Fruit fly (Drosophila melanogaster) whole organism, embryonic: Measurements from ENCODE around the gene lectin-37Da.

ENCODE experiments used
- B-H1 ChIP-seq: fragments of 200-800 bp; sonication (Bioruptor generic); IDR thresholded peaks from 3 replicates; pipeline ENCODE4 v1.3.6; 2022; ENCODE audit warnings: missing biosample characterization, missing genetic modification characterization
- Bdp1 ChIP-seq: fragments of 200-800 bp; sonication (Bioruptor generic); optimal IDR thresholded peaks from 3 replicates; lab custom pipeline; 2016; ENCODE audit warnings: missing biosample characterization, missing genetic modification characterization
- Bgb ChIP-seq: fragments of 200-800 bp; sonication (Bioruptor generic); IDR thresholded peaks from 2 replicates; pipeline ENCODE4 v1.3.6; 2022; ENCODE audit warnings: missing biosample characterization, missing genetic modification characterization; ENCODE audit not compliant: partially characterized antibody
- CG10979 ChIP-seq: fragments of 200-800 bp; sonication (Bioruptor generic); optimal IDR thresholded peaks from 2 replicates; lab custom pipeline; 2018; ENCODE audit warnings: missing biosample characterization, mild to moderate bottlenecking, missing genetic modification characterization, moderate library complexity
- CG11696 ChIP-seq: fragments of 200-800 bp; sonication (Bioruptor generic); IDR thresholded peaks from 2 replicates; pipeline ENCODE4 v1.3.6; 2022; ENCODE audit warnings: missing biosample characterization, missing genetic modification characterization
- CG12769 ChIP-seq: fragments of 200-800 bp; sonication (Bioruptor generic); optimal IDR thresholded peaks from 2 replicates; lab custom pipeline; 2019; ENCODE audit warnings: missing biosample characterization, mild to moderate bottlenecking, missing genetic modification characterization, moderate library complexity
- CG14667 ChIP-seq: fragments of 200-800 bp; sonication (Bioruptor generic); IDR thresholded peaks from 2 replicates; pipeline ENCODE4 v1.3.6; 2022; ENCODE audit warnings: missing biosample characterization, missing genetic modification characterization
- CG16863 ChIP-seq: fragments of 200-800 bp; sonication (Bioruptor generic); optimal IDR thresholded peaks from 3 replicates; lab custom pipeline; 2016; ENCODE audit warnings: missing biosample characterization, missing genetic modification characterization
- CG17361 ChIP-seq: fragments of 200-800 bp; sonication (Bioruptor generic); IDR thresholded peaks from 3 replicates; pipeline ENCODE4 v1.3.6; 2022; ENCODE audit warnings: missing biosample characterization, missing genetic modification characterization
- CG18764 ChIP-seq: fragments of 200-800 bp; sonication (Bioruptor generic); optimal IDR thresholded peaks from 3 replicates; lab custom pipeline; 2016; ENCODE audit warnings: missing biosample characterization, missing genetic modification characterization
- CG2120 ChIP-seq: fragments of 200-800 bp; sonication (Bioruptor generic); optimal IDR thresholded peaks from 3 replicates; lab custom pipeline; 2016; ENCODE audit warnings: missing biosample characterization, missing genetic modification characterization
- CG2199 ChIP-seq: fragments of 200-800 bp; sonication (Bioruptor generic); IDR thresholded peaks from 3 replicates; pipeline ENCODE4 v1.3.6; 2022; ENCODE audit warnings: missing biosample characterization, missing genetic modification characterization
- CG2202 ChIP-seq: fragments of 200-800 bp; sonication (Bioruptor generic); optimal IDR thresholded peaks from 2 replicates; lab custom pipeline; 2018; ENCODE audit warnings: missing biosample characterization, mild to moderate bottlenecking, missing genetic modification characterization
- CG30020 ChIP-seq: fragments of 200-800 bp; optimal IDR thresholded peaks from 2 replicates; lab custom pipeline; 2019; ENCODE audit warnings: missing biosample characterization, mild to moderate bottlenecking, missing genetic modification characterization, moderate library complexity
- CG3163 ChIP-seq: fragments of 200-800 bp; sonication (Bioruptor generic); optimal IDR thresholded peaks from 3 replicates; lab custom pipeline; 2016; ENCODE audit warnings: missing biosample characterization, missing genetic modification characterization
- CG34422 ChIP-seq: fragments of 200-800 bp; sonication (Bioruptor generic); IDR thresholded peaks from 3 replicates; pipeline ENCODE4 v1.3.6; 2022; ENCODE audit warnings: missing biosample characterization, missing genetic modification characterization
- CG43689 ChIP-seq: fragments of 200-800 bp; sonication (Bioruptor generic); IDR thresholded peaks from 2 replicates; pipeline ENCODE4 v1.3.6; 2022; ENCODE audit warnings: missing biosample characterization, missing genetic modification characterization
- CG4404 ChIP-seq: fragments of 200-800 bp; sonication (Bioruptor generic); IDR thresholded peaks from 2 replicates; pipeline ENCODE4 v1.3.6; 2022; ENCODE audit warnings: missing biosample characterization, missing genetic modification characterization
- CG5245 ChIP-seq: fragments of 200-800 bp; sonication (Bioruptor generic); optimal IDR thresholded peaks from 3 replicates; lab custom pipeline; 2016; ENCODE audit warnings: missing biosample characterization, missing genetic modification characterization
- CG6175 ChIP-seq: fragments of 200-800 bp; sonication (Bioruptor generic); IDR thresholded peaks from 3 replicates; pipeline ENCODE4 v1.3.6; 2022; ENCODE audit warnings: missing biosample characterization, missing genetic modification characterization
- CG7963 ChIP-seq: fragments of 200-800 bp; sonication (Bioruptor generic); IDR thresholded peaks from 3 replicates; pipeline ENCODE4 v1.3.6; 2022; ENCODE audit warnings: missing biosample characterization, missing genetic modification characterization; ENCODE audit not compliant: partially characterized antibody
- CG9437 ChIP-seq: fragments of 200-800 bp; sonication (Bioruptor generic); optimal IDR thresholded peaks from 2 replicates; lab custom pipeline; 2018; ENCODE audit warnings: missing biosample characterization, mild to moderate bottlenecking, missing genetic modification characterization
- D ChIP-seq, 2 experiments: fragments of 200-800 bp in 1 of 2; fragments of >200 bp in 1 of 2; sonication (Bioruptor generic) in 1 of 2; optimal IDR thresholded peaks; 2 replicates in 1 of 2; 3 replicates in 1 of 2; lab custom pipeline; 2017; ENCODE audit warnings: mild to moderate bottlenecking in 1 of 2, missing biosample characterization in 1 of 2, missing genetic modification characterization in 1 of 2, missing genetic modification reagents in 1 of 2
- Dip3 ChIP-seq: fragments of 200-800 bp; sonication (Bioruptor generic); optimal IDR thresholded peaks from 3 replicates; lab custom pipeline; 2016; ENCODE audit warnings: missing biosample characterization, missing genetic modification characterization
- H15 ChIP-seq: fragments of 200-800 bp; sonication (Bioruptor generic); IDR thresholded peaks from 3 replicates; pipeline ENCODE4 v1.3.6; 2022; ENCODE audit warnings: missing biosample characterization, missing genetic modification characterization
- H2.0 ChIP-seq: fragments of 200-800 bp; sonication (Bioruptor generic); IDR thresholded peaks from 2 replicates; pipeline ENCODE4 v1.3.6; 2022; ENCODE audit warnings: missing biosample characterization, missing genetic modification characterization
- HmgD ChIP-seq: fragments of 200-800 bp; sonication (Bioruptor generic); optimal IDR thresholded peaks from 3 replicates; lab custom pipeline; 2016; ENCODE audit warnings: missing biosample characterization, missing genetic modification characterization
- MESR4 ChIP-seq: fragments of 200-800 bp; sonication (Bioruptor generic); optimal IDR thresholded peaks from 2 replicates; lab custom pipeline; 2018; ENCODE audit warnings: missing biosample characterization, mild to moderate bottlenecking, missing genetic modification characterization, moderate library complexity
- Mad ChIP-seq: fragments of 200-800 bp; sonication (Bioruptor generic); optimal IDR thresholded peaks from 2 replicates; lab custom pipeline; 2016; ENCODE audit warnings: missing biosample characterization, missing genetic modification characterization
- Opbp ChIP-seq: fragments of 200-800 bp; sonication (Bioruptor generic); IDR thresholded peaks from 3 replicates; pipeline ENCODE4 v1.3.6; 2022; ENCODE audit warnings: missing biosample characterization, missing genetic modification characterization; ENCODE audit not compliant: partially characterized antibody
- Rfx ChIP-seq: fragments of 200-800 bp; sonication (Bioruptor generic); IDR thresholded peaks from 2 replicates; pipeline ENCODE4 v1.3.6; 2022; ENCODE audit warnings: missing biosample characterization, missing genetic modification characterization
- Sry-β ChIP-seq: fragments of 200-800 bp; sonication (Bioruptor generic); optimal IDR thresholded peaks from 2 replicates; lab custom pipeline; 2018; ENCODE audit warnings: missing biosample characterization, mild to moderate bottlenecking, missing genetic modification characterization, moderate library complexity
- Ssrp ChIP-seq: fragments of 200-800 bp; sonication (Bioruptor generic); optimal IDR thresholded peaks from 2 replicates; lab custom pipeline; 2018; ENCODE audit warnings: missing biosample characterization, mild to moderate bottlenecking, missing genetic modification characterization, moderate library complexity
- YL-1 ChIP-seq: fragments of 200-800 bp; sonication (Bioruptor generic); optimal IDR thresholded peaks from 3 replicates; lab custom pipeline; 2017; ENCODE audit warnings: missing biosample characterization, mild to moderate bottlenecking, missing genetic modification characterization
- ash1 ChIP-seq: fragments of 200-800 bp; sonication (Bioruptor generic); optimal IDR thresholded peaks from 2 replicates; lab custom pipeline; 2018; ENCODE audit warnings: missing biosample characterization, mild to moderate bottlenecking, missing genetic modification characterization
- br ChIP-seq: fragments of >200 bp; optimal IDR thresholded peaks from 2 replicates; lab custom pipeline; 2017
- dysf ChIP-seq: fragments of 200-800 bp; sonication (Bioruptor generic); IDR thresholded peaks from 3 replicates; pipeline ENCODE4 v1.3.6; 2022; ENCODE audit warnings: missing biosample characterization, missing genetic modification characterization
- fd3F ChIP-seq: fragments of 200-800 bp; sonication (Bioruptor generic); optimal IDR thresholded peaks from 2 replicates; lab custom pipeline; 2018; ENCODE audit warnings: missing biosample characterization, mild to moderate bottlenecking, missing genetic modification characterization, moderate library complexity
- jigr1 ChIP-seq: fragments of 200-800 bp; sonication (Bioruptor generic); IDR thresholded peaks from 3 replicates; pipeline ENCODE4 v1.3.6; 2022; ENCODE audit warnings: missing biosample characterization, missing genetic modification characterization
- nom ChIP-seq: fragments of 200-800 bp; sonication (Bioruptor generic); optimal IDR thresholded peaks from 2 replicates; lab custom pipeline; 2017; ENCODE audit warnings: missing biosample characterization, missing genetic modification characterization, mild to moderate bottlenecking, moderate library complexity, missing genetic modification reagents
- oc ChIP-seq: fragments of 200-800 bp; sonication (Bioruptor generic); optimal IDR thresholded peaks from 2 replicates; lab custom pipeline; 2018; ENCODE audit warnings: missing biosample characterization, mild to moderate bottlenecking, missing genetic modification characterization, moderate library complexity
- otp ChIP-seq: fragments of 200-800 bp; sonication (Bioruptor generic); IDR thresholded peaks from 3 replicates; pipeline ENCODE4, ENCODE4 v1.3.6; 2022; ENCODE audit warnings: missing biosample characterization, missing genetic modification characterization
- peb ChIP-seq: fragments of 200-800 bp; sonication (Bioruptor generic); IDR thresholded peaks from 2 replicates; pipeline ENCODE4 v1.3.6; 2022; ENCODE audit warnings: missing biosample characterization, missing genetic modification characterization
- pros ChIP-seq: fragments of 200-800 bp; sonication (Bioruptor generic); optimal IDR thresholded peaks from 3 replicates; lab custom pipeline; 2019; ENCODE audit warnings: missing biosample characterization, mild to moderate bottlenecking, missing genetic modification characterization, moderate library complexity
- repo ChIP-seq: fragments of 200-800 bp; sonication (Bioruptor generic); optimal IDR thresholded peaks from 2 replicates; lab custom pipeline; 2016; ENCODE audit warnings: missing biosample characterization, missing genetic modification characterization
- so ChIP-seq: fragments of 200-800 bp; sonication (Bioruptor generic); IDR thresholded peaks from 3 replicates; pipeline ENCODE4 v1.3.6; 2022; ENCODE audit warnings: missing biosample characterization, missing genetic modification characterization
- tap ChIP-seq: fragments of 200-800 bp; optimal IDR thresholded peaks from 3 replicates; lab custom pipeline; 2019; ENCODE audit warnings: missing biosample characterization, mild to moderate bottlenecking, missing genetic modification characterization, moderate library complexity
- ttk ChIP-seq: fragments of 200-800 bp; sonication (Bioruptor generic); IDR thresholded peaks from 2 replicates; pipeline ENCODE4 v2.1.2; 2022; ENCODE audit warnings: missing biosample characterization, missing genetic modification characterization
- twi ChIP-seq: fragments of 200-800 bp; optimal IDR thresholded peaks from 2 replicates; lab custom pipeline; 2019; ENCODE audit warnings: missing biosample characterization, mild to moderate bottlenecking, missing genetic modification characterization, moderate library complexity
- zf30C ChIP-seq: fragments of 200-800 bp; sonication (Bioruptor generic); optimal IDR thresholded peaks from 3 replicates; lab custom pipeline; 2018; ENCODE audit warnings: missing biosample characterization, mild to moderate bottlenecking, missing genetic modification characterization

The lectin-37Da gene

dm6 chr2L:19423467-19424122 is 5.5 kb downstream of the lectin-37Da start, which contains the start of the genes Alp12 and CG13085 (continued):
- TF ChIP-seq Opbp (GFP tag; lab: Robert Waterston, UW) (no peak; the same call in 2 of the 3 replicates), tap (tag; lab: Kevin White, UChicago) (peak; percentile 98), CG2199 (GFP tag; lab: Robert Waterston, UW) (0 out of 3 replicates have a peak, but pooled peaks have one; percentile 86), Dip3 (GFP tag; lab: Kevin White, UChicago) (peak; percentile 89), dysf (peak; percentile 98), Mad (GFP tag; lab: Kevin White, UChicago) (peak; percentile 95), CG43689 (GFP tag; lab: Robert Waterston, UW) (peak; percentile 89), twi (tag; lab: Kevin White, UChicago) (peak; percentile 95), CG18764 (GFP tag; lab: Kevin White, UChicago) (peak; percentile 95), CG30020 (tag; lab: Kevin White, UChicago) (peak; percentile 88), CG5245 (GFP tag; lab: Kevin White, UChicago) (peak; percentile 93), CG3163 (peak; percentile 81), H2.0 (GFP tag; lab: Robert Waterston, UW) (peak; percentile 95), Ssrp (peak; percentile 98), Bdp1 (GFP tag; lab: Kevin White, UChicago) (peak; percentile 88), Rfx (GFP tag; lab: Robert Waterston, UW) (peak; percentile 95), CG17361 (peak; percentile 99), CG14667 (GFP tag; lab: Robert Waterston, UW) (peak; percentile 93), MESR4 (GFP tag; lab: Kevin White, UChicago) (peak; percentile 39), CG16863 (GFP tag; lab: Kevin White, UChicago) (peak; percentile 95), B-H1 (GFP tag; lab: Robert Waterston, UW) (peak; percentile 91), repo (GFP tag; lab: Kevin White, UChicago) (peak; percentile 85), jigr1 (GFP tag; lab: Robert Waterston, UW) (peak; percentile 96), CG4404 (GFP tag; lab: Robert Waterston, UW) (peak; percentile 88), peb (GFP tag; lab: Robert Waterston, UW) (peak; percentile 87), CG7963 (GFP tag; lab: Robert Waterston, UW) (no peak), CG6175 (GFP tag; lab: Robert Waterston, UW) (peak; percentile 91), otp (GFP tag; lab: Robert Waterston, UW) (peak; percentile 90), nom (GFP tag; lab: Kevin White, UChicago) (peak; percentile 83), zf30C (GFP tag; lab: Kevin White, UChicago) (peak; percentile 95), pros (peak; percentile 82), YL-1 (GFP tag; lab: Kevin White, UChicago) (peak; percentile 98), CG34422 (GFP tag; lab: Robert Waterston, UW) (peak; percentile 95), CG2202 (tag; lab: Kevin White, UChicago) (peak; percentile 93), H15 (GFP tag; lab: Robert Waterston, UW) (peak; percentile 92), D (optimal IDR thresholded peaks at IDR 0.05; lab: Kevin White, UChicago) (no peak), D (GFP tag; optimal IDR thresholded peaks at IDR 0.05; lab: Kevin White, UChicago) (peak; percentile 98), fd3F (GFP tag; lab: Kevin White, UChicago) (peak; percentile 97), CG9437 (GFP tag; lab: Kevin White, UChicago) (peak; percentile 96), CG11696 (peak; percentile 81; the same call in 1 of the 2 replicates), CG12769 (tag; lab: Kevin White, UChicago) (peak; percentile 86), Sry-β (peak; percentile 67), so (peak; percentile 98), ash1 (GFP tag; lab: Kevin White, UChicago) (no peak), CG10979 (tag; lab: Kevin White, UChicago) (peak; percentile 98), CG2120 (GFP tag; lab: Kevin White, UChicago) (peak; percentile 98), Bgb (GFP tag; lab: Robert Waterston, UW) (peak; percentile 48; the same call in 1 of the 2 replicates), HmgD (GFP tag; lab: Kevin White, UChicago) (peak; percentile 61), br (lab: Kevin White, UChicago) (no peak), oc (tag; lab: Kevin White, UChicago) (peak; percentile 95), ttk (GFP tag; lab: Robert Waterston, UW) (peak; percentile 94)
